Worm (Caenorhabditis elegans) whole organism, L4 larva: ENCODE data around the gene gcy-1.
A peak's percentile ranks its signal among the peaks of the same experiment; 100 is the strongest.

ENCODE experiments used
- D1046.2 ChIP-seq: fragments of 200-800 bp; sonication (Bioruptor generic); IDR thresholded peaks from 2 replicates; pipeline ENCODE4 v1.3.6; 2022; ENCODE audit warnings: missing genetic modification characterization, missing compliant biosample characterization
- F37D6.2 ChIP-seq: sonication (generic microtip); optimal IDR thresholded peaks from 2 replicates; lab custom pipeline; 2016; ENCODE audit warnings: mild to moderate bottlenecking, missing genetic modification characterization, missing compliant biosample characterization
- F44E2.7 ChIP-seq: fragments of 200-800 bp; sonication (Bioruptor generic); IDR thresholded peaks from 2 replicates; pipeline ENCODE4 v2.1.2; 2022; ENCODE audit warnings: missing genetic modification characterization, missing compliant biosample characterization
- F49E8.2 ChIP-seq: sonication (generic microtip); optimal IDR thresholded peaks from 2 replicates; lab custom pipeline; 2016; ENCODE audit warnings: missing compliant biosample characterization, mild to moderate bottlenecking, missing genetic modification characterization, borderline replicate concordance
- R02D3.7 ChIP-seq: fragments of 150-350 bp; sonication (generic microtip); optimal IDR thresholded peaks from 3 replicates; lab custom pipeline; 2014; ENCODE audit warnings: missing biosample characterization, missing genetic modification characterization
- T20F7.1 ChIP-seq: fragments of 200-800 bp; sonication (Bioruptor generic); optimal IDR thresholded peaks from 2 replicates; lab custom pipeline; 2018; ENCODE audit warnings: mild to moderate bottlenecking, missing genetic modification characterization, missing compliant biosample characterization
- Y105C5A.15 ChIP-seq: fragments of 200-800 bp; sonication (Bioruptor generic); IDR thresholded peaks from 2 replicates; pipeline ENCODE4 v1.3.6; 2022; ENCODE audit warnings: missing genetic modification characterization, missing compliant biosample characterization
- Y48G9A.11 ChIP-seq: fragments of 200-800 bp; sonication (Bioruptor generic); IDR thresholded peaks from 2 replicates; pipeline ENCODE4 v1.3.6; 2022; ENCODE audit warnings: missing genetic modification reagents, missing genetic modification characterization, missing compliant biosample characterization
- aha-1 ChIP-seq: fragments of 150-350 bp; peaks from one replicate; lab custom pipeline; 2014; ENCODE audit warnings: missing biosample characterization, missing genetic modification characterization
- aly-2 ChIP-seq: sonication (generic microtip); optimal IDR thresholded peaks from 2 replicates; lab custom pipeline; 2018; ENCODE audit warnings: missing biosample characterization, missing genetic modification characterization
- attf-4 ChIP-seq: sonication (generic microtip); optimal IDR thresholded peaks from 3 replicates; lab custom pipeline; 2017; ENCODE audit warnings: missing biosample characterization, missing genetic modification characterization
- ceh-28 ChIP-seq: fragments of 150-350 bp; optimal IDR thresholded peaks from 2 replicates; lab custom pipeline; 2014; ENCODE audit warnings: missing biosample characterization, missing genetic modification reagents, missing genetic modification characterization
- ceh-32 ChIP-seq: sonication (generic microtip); optimal IDR thresholded peaks from 2 replicates; lab custom pipeline; 2016; ENCODE audit warnings: mild to moderate bottlenecking, missing genetic modification characterization, missing compliant biosample characterization; ENCODE audit not compliant: poor library complexity
- ceh-44 ChIP-seq: fragments of 200-800 bp; sonication (Bioruptor generic); IDR thresholded peaks from 2 replicates; pipeline ENCODE4 v1.3.6; 2022; ENCODE audit warnings: missing genetic modification reagents, missing genetic modification characterization, missing compliant biosample characterization
- ctbp-1 ChIP-seq: fragments of 200-800 bp; sonication (Bioruptor generic); IDR thresholded peaks from 2 replicates; pipeline ENCODE4 v1.3.6; 2022; ENCODE audit warnings: missing genetic modification reagents, missing genetic modification characterization, missing compliant biosample characterization
- daf-16 ChIP-seq, 3 experiments: sonication (generic microtip); optimal IDR thresholded peaks; 2 replicates each; lab custom pipeline; 2016 to 2017; ENCODE audit warnings: missing genetic modification characterization in 3 of 3, missing genetic modification reagents in 3 of 3, mild to moderate bottlenecking in 2 of 3, missing compliant biosample characterization in 2 of 3, missing biosample characterization in 1 of 3, moderate library complexity in 1 of 3
- daf-19 ChIP-seq: fragments of 200-800 bp; sonication (Bioruptor generic); conservative IDR thresholded peaks from 2 replicates; pipeline ENCODE4 v1.3.6; 2022; ENCODE audit warnings: missing genetic modification characterization, missing compliant biosample characterization
- daf-8 ChIP-seq: fragments of 200-800 bp; sonication (Bioruptor generic); IDR thresholded peaks from 2 replicates; pipeline ENCODE4 v1.3.6; 2022; ENCODE audit warnings: missing genetic modification characterization, missing compliant biosample characterization
- duxl-1 ChIP-seq: sonication (generic microtip); optimal IDR thresholded peaks from 2 replicates; lab custom pipeline; 2016; ENCODE audit warnings: mild to moderate bottlenecking, missing genetic modification characterization, moderate library complexity, missing compliant biosample characterization; ENCODE audit not compliant: poor library complexity
- dve-1 ChIP-seq: sonication (generic microtip); optimal IDR thresholded peaks from 2 replicates; lab custom pipeline; 2017; ENCODE audit warnings: antibody characterized with exemption, mild to moderate bottlenecking, missing genetic modification characterization, missing compliant biosample characterization; ENCODE audit not compliant: insufficient read depth
- egl-27 ChIP-seq: sonication (generic microtip); optimal IDR thresholded peaks from 3 replicates; lab custom pipeline; 2017; ENCODE audit warnings: missing biosample characterization, missing genetic modification reagents, missing genetic modification characterization
- egl-43 ChIP-seq: fragments of 200-800 bp; sonication (Bioruptor generic); IDR thresholded peaks from 2 replicates; pipeline ENCODE4 v1.3.6; 2022; ENCODE audit warnings: missing genetic modification reagents, missing genetic modification characterization, missing compliant biosample characterization
- fos-1 ChIP-seq: fragments of 150-350 bp; optimal IDR thresholded peaks from 2 replicates; lab custom pipeline; 2014; ENCODE audit warnings: missing biosample characterization, missing genetic modification characterization
- hif-1 ChIP-seq, 2 experiments: sonication (generic microtip); optimal IDR thresholded peaks; 2 replicates each; lab custom pipeline; 2016 to 2017; ENCODE audit warnings: missing compliant biosample characterization in 2 of 2, missing genetic modification characterization in 2 of 2, missing genetic modification reagents in 2 of 2, missing genotype in 2 of 2, mild to moderate bottlenecking in 1 of 2
- jun-1 ChIP-seq: fragments of 150-350 bp; optimal IDR thresholded peaks from 2 replicates; lab custom pipeline; 2014; ENCODE audit warnings: missing biosample characterization, missing genetic modification reagents, missing genetic modification characterization
- lim-7 ChIP-seq: fragments of 200-800 bp; sonication (Bioruptor generic); IDR thresholded peaks from 2 replicates; pipeline ENCODE4 v1.3.6; 2022; ENCODE audit warnings: missing genetic modification characterization, missing compliant biosample characterization
- lin-1 ChIP-seq: fragments of 200-800 bp; sonication (Bioruptor generic); IDR thresholded peaks from 2 replicates; pipeline ENCODE4 v1.3.6; 2022; ENCODE audit warnings: missing genetic modification reagents, missing genetic modification characterization, missing compliant biosample characterization
- lin-13 ChIP-seq: fragments of 150-350 bp; optimal IDR thresholded peaks from 2 replicates; lab custom pipeline; 2014; ENCODE audit warnings: missing biosample characterization, missing genetic modification reagents, missing genetic modification characterization
- lin-15B ChIP-seq: fragments of 150-350 bp; sonication (generic microtip); optimal IDR thresholded peaks from 3 replicates; lab custom pipeline; 2014; ENCODE audit warnings: missing biosample characterization, missing genetic modification characterization
- lir-3 ChIP-seq: sonication (generic microtip); optimal IDR thresholded peaks from 2 replicates; lab custom pipeline; 2016; ENCODE audit warnings: mild to moderate bottlenecking, missing genetic modification characterization, missing compliant biosample characterization
- madf-5 ChIP-seq, 2 experiments: fragments of 200-800 bp; sonication (Bioruptor generic); IDR thresholded peaks; 2 replicates each; pipeline ENCODE4 v1.3.6; 2022; ENCODE audit warnings: missing compliant biosample characterization in 2 of 2, missing genetic modification characterization in 2 of 2
- mdl-1 ChIP-seq, 2 experiments: fragments of 150-350 bp in 1 of 2; sonication (generic microtip) in 1 of 2; optimal IDR thresholded peaks; 2 replicates each; lab custom pipeline; 2014 to 2017; ENCODE audit warnings: missing biosample characterization in 2 of 2, missing genetic modification characterization in 2 of 2
- mes-2 ChIP-seq: sonication (generic microtip); optimal IDR thresholded peaks from 2 replicates; lab custom pipeline; 2016; ENCODE audit warnings: missing genotype, mild to moderate bottlenecking, missing genetic modification characterization, missing compliant biosample characterization; ENCODE audit not compliant: poor library complexity, severe bottlenecking
- mxl-2 ChIP-seq: fragments of 200-800 bp; sonication (Bioruptor generic); conservative IDR thresholded peaks from 2 replicates; pipeline ENCODE4 v1.3.6; 2022; ENCODE audit warnings: missing genetic modification reagents, missing genetic modification characterization, missing compliant biosample characterization
- mxl-3 ChIP-seq: fragments of 200-800 bp; sonication (Bioruptor generic); optimal IDR thresholded peaks from 2 replicates; lab custom pipeline; 2018; ENCODE audit warnings: mild to moderate bottlenecking, missing genetic modification characterization, missing compliant biosample characterization
- nhr-102 ChIP-seq: sonication (generic microtip); optimal IDR thresholded peaks from 2 replicates; lab custom pipeline; 2016; ENCODE audit warnings: mild to moderate bottlenecking, missing genetic modification characterization, moderate library complexity, missing compliant biosample characterization
- nhr-28 ChIP-seq: fragments of 150-350 bp; optimal IDR thresholded peaks from 2 replicates; lab custom pipeline; 2014; ENCODE audit warnings: missing biosample characterization, missing genetic modification characterization
- nhr-41 ChIP-seq: fragments of 200-800 bp; sonication (Bioruptor generic); IDR thresholded peaks from 2 replicates; pipeline ENCODE4 v1.3.6; 2022; ENCODE audit warnings: missing genetic modification reagents, missing genetic modification characterization, missing compliant biosample characterization
- sdz-12 ChIP-seq: fragments of 200-800 bp; sonication (Bioruptor generic); optimal IDR thresholded peaks from 2 replicates; lab custom pipeline; 2018; ENCODE audit warnings: mild to moderate bottlenecking, missing genetic modification characterization, missing compliant biosample characterization
- snpc-1.2 ChIP-seq: fragments of 200-800 bp; sonication (Bioruptor generic); IDR thresholded peaks from 2 replicates; pipeline ENCODE4 v1.3.6; 2022; ENCODE audit warnings: missing genetic modification reagents, missing genetic modification characterization, missing compliant biosample characterization
- spr-1 ChIP-seq: sonication (generic microtip); optimal IDR thresholded peaks from 2 replicates; lab custom pipeline; 2016; ENCODE audit warnings: mild to moderate bottlenecking, missing genetic modification characterization, missing compliant biosample characterization
- unc-39 ChIP-seq: sonication (generic microtip); optimal IDR thresholded peaks from 2 replicates; lab custom pipeline; 2017; ENCODE audit warnings: missing biosample characterization, missing genetic modification characterization
- unc-62 ChIP-seq, 3 experiments: fragments of 150-350 bp in 1 of 3; sonication (generic microtip); optimal IDR thresholded peaks in 2 of 3; peaks in 1 of 3; 1 replicate in 1 of 3; 2 replicates in 2 of 3; lab custom pipeline; 2014 to 2017; ENCODE audit warnings: missing biosample characterization in 3 of 3, missing genetic modification characterization in 3 of 3, missing genetic modification reagents in 3 of 3, missing genotype in 1 of 3
- zfp-3 ChIP-seq: fragments of 200-800 bp; sonication (Bioruptor generic); conservative IDR thresholded peaks from 2 replicates; pipeline ENCODE4 v1.3.6; 2022; ENCODE audit warnings: missing genetic modification reagents, missing genetic modification characterization, missing compliant biosample characterization
- ztf-11 ChIP-seq: fragments of 150-350 bp; optimal IDR thresholded peaks from 2 replicates; lab custom pipeline; 2014; ENCODE audit warnings: missing biosample characterization, missing genetic modification characterization
- ztf-7 ChIP-seq: fragments of 150-350 bp; optimal IDR thresholded peaks from 2 replicates; lab custom pipeline; 2014; ENCODE audit warnings: missing biosample characterization, missing genetic modification characterization

The gcy-1 gene

ce11 chrII:9487337-9487950 lies 29.3 kb downstream of the gcy-1 start, which contains the start of gene T19H5.4 (continued):
- peak in 1 of 2 experiments; percentile 78 for TF ChIP-seq mdl-1 (tag; optimal IDR thresholded peaks at IDR 0.05; lab: Kevin White, UChicago)
- TF ChIP-seq F37D6.2 (tag; lab: Kevin White, UChicago): no peak
- no peak for TF ChIP-seq sdz-12 (GFP tag; lab: Kevin White, UChicago)
- no peak for TF ChIP-seq F49E8.2
- TF ChIP-seq nhr-102 (tag; lab: Kevin White, UChicago): no peak
- TF ChIP-seq daf-16 (GFP tag; optimal IDR thresholded peaks at IDR 0.05; lab: Kevin White, UChicago): peak in 1 of 2 experiments; percentile 4
- peak; percentile 66 for TF ChIP-seq daf-16 (tag; optimal IDR thresholded peaks at IDR 0.05; lab: Kevin White, UChicago)
- TF ChIP-seq unc-39 (tag; lab: Kevin White, UChicago): no peak
- TF ChIP-seq aly-2 (tag; lab: Kevin White, UChicago): no peak
- no peak for TF ChIP-seq ztf-11
- TF ChIP-seq F44E2.7 (GFP tag; lab: Robert Waterston, UW): no peak
- TF ChIP-seq egl-27 (tag; lab: Kevin White, UChicago): no peak
- TF ChIP-seq madf-5 (GFP tag; IDR thresholded peaks at IDR 0.05; lab: Robert Waterston, UW): no peak
- no peak for TF ChIP-seq ceh-28
- no peak for TF ChIP-seq ceh-32
- peak; percentile 79 for TF ChIP-seq dve-1 (tag; lab: Kevin White, UChicago)
- TF ChIP-seq nhr-41 (GFP tag; lab: Robert Waterston, UW): no peak
- TF ChIP-seq lir-3 (tag; lab: Kevin White, UChicago): no peak
- no peak for TF ChIP-seq D1046.2
- TF ChIP-seq Y48G9A.11 (GFP tag; lab: Robert Waterston, UW): no peak
- TF ChIP-seq daf-19 (GFP tag; lab: Robert Waterston, UW): no peak
- peak; percentile 48 for TF ChIP-seq mes-2 (tag; lab: Kevin White, UChicago)
- peak; percentile 24 for TF ChIP-seq duxl-1 (tag; lab: Kevin White, UChicago)
- peak; percentile 64; the same call in 1 of the 2 replicates for TF ChIP-seq lin-1 (GFP tag; lab: Robert Waterston, UW)
- TF ChIP-seq T20F7.1: no peak
- no peak for TF ChIP-seq attf-4 (tag; lab: Kevin White, UChicago)
- TF ChIP-seq jun-1 (tag; lab: Kevin White, UChicago): no peak
- no peak for TF ChIP-seq ceh-44 (GFP tag; lab: Robert Waterston, UW)
- TF ChIP-seq ztf-7: no peak
- no peak for TF ChIP-seq R02D3.7 (tag; lab: Kevin White, UChicago)

- TF ChIP-seq zfp-3 (GFP tag; lab: Robert Waterston, UW): no peak
- TF ChIP-seq daf-8 (GFP tag; lab: Robert Waterston, UW): no peak
- TF ChIP-seq ztf-11: no peak
- TF ChIP-seq lin-15B: no peak
- no peak for TF ChIP-seq hif-1 (tag; optimal IDR thresholded peaks at IDR 0.05; lab: Kevin White, UChicago)
- TF ChIP-seq egl-43 (GFP tag; lab: Robert Waterston, UW): no peak
- TF ChIP-seq lim-7 (GFP tag; lab: Robert Waterston, UW): no peak
- no peak for TF ChIP-seq mxl-2 (GFP tag; lab: Robert Waterston, UW)
- TF ChIP-seq mxl-3 (GFP tag; lab: Kevin White, UChicago): peak; percentile 88
- TF ChIP-seq spr-1 (tag; lab: Kevin White, UChicago): no peak
- TF ChIP-seq jun-1 (tag; lab: Kevin White, UChicago): no peak
- peak; percentile 90 for TF ChIP-seq aha-1
- no peak for TF ChIP-seq mes-2 (tag; lab: Kevin White, UChicago)
- TF ChIP-seq mdl-1 (tag; optimal IDR thresholded peaks at IDR 0.05; lab: Kevin White, UChicago): peak in 1 of 2 experiments; percentile 37
- TF ChIP-seq lin-13 (GFP tag; lab: Kevin White, UChicago): no peak
- no peak for TF ChIP-seq ctbp-1
- no peak for TF ChIP-seq F37D6.2 (tag; lab: Kevin White, UChicago)
- no peak for TF ChIP-seq sdz-12 (GFP tag; lab: Kevin White, UChicago)
- no peak for TF ChIP-seq Y48G9A.11 (GFP tag; lab: Robert Waterston, UW)
- TF ChIP-seq duxl-1 (tag; lab: Kevin White, UChicago): no peak
- TF ChIP-seq fos-1: no peak
- no peak for TF ChIP-seq snpc-1.2 (GFP tag; lab: Robert Waterston, UW)
- peak; percentile 75 for TF ChIP-seq nhr-28 (tag; lab: Kevin White, UChicago)
- TF ChIP-seq T20F7.1: no peak
- TF ChIP-seq unc-62 (GFP tag; optimal IDR thresholded peaks at IDR 0.05 in 1 of 2; lab: Kevin White, UChicago): peak in 1 of 2 experiments; percentile 9
- no peak for TF ChIP-seq unc-62 (tag; optimal IDR thresholded peaks at IDR 0.05; lab: Kevin White, UChicago)
- TF ChIP-seq nhr-41 (GFP tag; lab: Robert Waterston, UW): no peak
- no peak for TF ChIP-seq Y105C5A.15
Measured at ce11 chrII:9485081-9485730, 31.5 kb downstream of the gcy-1 start.
